Fruit fly (Drosophila melanogaster) whole organism, prepupa: ENCODE data around the gene CG3434.

Source experiments
- Blimp-1 ChIP-seq: fragments of 200-800 bp; sonication (Bioruptor generic); optimal IDR thresholded peaks from 3 replicates; lab custom pipeline; 2017; ENCODE audit warnings: missing biosample characterization, missing genetic modification characterization, mild to moderate bottlenecking, moderate library complexity, missing genetic modification reagents
- CG10631 ChIP-seq: fragments of 200-800 bp; sonication (Bioruptor generic); optimal IDR thresholded peaks from 2 replicates; lab custom pipeline; 2016; ENCODE audit warnings: missing biosample characterization, missing genetic modification characterization
- CG10669 ChIP-seq: fragments of 200-800 bp; sonication (Bioruptor generic); optimal IDR thresholded peaks from 3 replicates; lab custom pipeline; 2018; ENCODE audit warnings: missing biosample characterization, mild to moderate bottlenecking, missing genetic modification characterization, moderate library complexity
- CG11294 ChIP-seq: fragments of 200-800 bp; sonication (Bioruptor generic); IDR thresholded peaks from 2 replicates; pipeline ENCODE4 v1.3.6; 2022; ENCODE audit warnings: missing biosample characterization, missing genetic modification characterization
- CG11762 ChIP-seq: fragments of 200-800 bp; sonication (Bioruptor generic); optimal IDR thresholded peaks from 3 replicates; lab custom pipeline; 2016; ENCODE audit warnings: missing biosample characterization, missing genetic modification characterization; ENCODE audit not compliant: insufficient read depth
- CG15336 ChIP-seq: fragments of 200-800 bp; sonication (Bioruptor generic); IDR thresholded peaks from 2 replicates; pipeline ENCODE4 v1.3.6; 2022; ENCODE audit warnings: missing biosample characterization, missing genetic modification characterization
- CG1621 ChIP-seq: fragments of 200-800 bp; sonication (Bioruptor generic); optimal IDR thresholded peaks from 3 replicates; lab custom pipeline; 2018; ENCODE audit warnings: missing biosample characterization, mild to moderate bottlenecking, missing genetic modification characterization
- CG3032 ChIP-seq: fragments of 200-800 bp; optimal IDR thresholded peaks from 2 replicates; lab custom pipeline; 2019; ENCODE audit warnings: missing biosample characterization, mild to moderate bottlenecking, missing genetic modification characterization, moderate library complexity
- CG32006 ChIP-seq: fragments of 200-800 bp; sonication (Bioruptor generic); optimal IDR thresholded peaks from 3 replicates; lab custom pipeline; 2017; ENCODE audit warnings: missing biosample characterization, mild to moderate bottlenecking, missing genetic modification characterization
- CG34406 ChIP-seq: fragments of 200-800 bp; sonication (Bioruptor generic); optimal IDR thresholded peaks from 3 replicates; lab custom pipeline; 2016; ENCODE audit warnings: missing biosample characterization, missing genetic modification characterization
- CG3919 ChIP-seq: fragments of 200-800 bp; sonication (Bioruptor generic); optimal IDR thresholded peaks from 3 replicates; lab custom pipeline; 2016; ENCODE audit warnings: missing biosample characterization, missing genetic modification characterization
- CG4318 ChIP-seq: fragments of 200-800 bp; sonication (Bioruptor generic); optimal IDR thresholded peaks from 3 replicates; lab custom pipeline; 2017; ENCODE audit warnings: missing biosample characterization, mild to moderate bottlenecking, missing genetic modification characterization
- CG6163 ChIP-seq: fragments of 200-800 bp; sonication (Bioruptor generic); IDR thresholded peaks from 3 replicates; pipeline ENCODE4 v1.3.6; 2022; ENCODE audit warnings: missing biosample characterization, missing genetic modification characterization
- CG6276 ChIP-seq: fragments of 200-800 bp; sonication (Bioruptor generic); optimal IDR thresholded peaks from 2 replicates; lab custom pipeline; 2017; ENCODE audit warnings: missing biosample characterization, mild to moderate bottlenecking, missing genetic modification characterization
- CG6808 ChIP-seq: fragments of 200-800 bp; sonication (Bioruptor generic); optimal IDR thresholded peaks from 3 replicates; lab custom pipeline; 2017; ENCODE audit warnings: missing biosample characterization, missing genetic modification characterization, mild to moderate bottlenecking, moderate library complexity, missing genetic modification reagents
- CG6854 ChIP-seq: fragments of 200-800 bp; sonication (Bioruptor generic); optimal IDR thresholded peaks from 2 replicates; lab custom pipeline; 2017; ENCODE audit warnings: missing biosample characterization, mild to moderate bottlenecking, missing genetic modification characterization
- CG7368 ChIP-seq: fragments of 200-800 bp; sonication (Bioruptor generic); optimal IDR thresholded peaks from 3 replicates; lab custom pipeline; 2016; ENCODE audit warnings: missing biosample characterization, missing genetic modification characterization
- CG8119 ChIP-seq: fragments of 200-800 bp; sonication (Bioruptor generic); IDR thresholded peaks from 3 replicates; pipeline ENCODE4 v1.3.6; 2022; ENCODE audit warnings: missing biosample characterization, missing genetic modification characterization
- CG8632 ChIP-seq: fragments of 200-800 bp; sonication (Bioruptor generic); optimal IDR thresholded peaks from 3 replicates; lab custom pipeline; 2016; ENCODE audit warnings: missing biosample characterization, missing genetic modification characterization
- CG9139 ChIP-seq: fragments of 200-800 bp; sonication (Bioruptor generic); optimal IDR thresholded peaks from 3 replicates; lab custom pipeline; 2017; ENCODE audit warnings: missing biosample characterization, mild to moderate bottlenecking, missing genetic modification characterization
- Eip75B ChIP-seq: fragments of 200-800 bp; sonication (Bioruptor generic); optimal IDR thresholded peaks from 3 replicates; lab custom pipeline; 2016; ENCODE audit warnings: missing biosample characterization, missing genetic modification characterization
- Eip78C ChIP-seq: fragments of 200-800 bp; sonication (Bioruptor generic); peaks from one replicate; lab custom pipeline; 2016; ENCODE audit warnings: missing biosample characterization, missing genetic modification characterization
- Eip93F ChIP-seq: fragments of 200-800 bp; sonication (Bioruptor generic); optimal IDR thresholded peaks from 2 replicates; lab custom pipeline; 2016; ENCODE audit warnings: missing biosample characterization, mild to moderate bottlenecking, missing genetic modification characterization
- Ets21C ChIP-seq: fragments of 200-800 bp; sonication (Bioruptor generic); optimal IDR thresholded peaks from 3 replicates; lab custom pipeline; 2016; ENCODE audit warnings: missing biosample characterization, missing genetic modification characterization
- Ets96B ChIP-seq: fragments of 200-800 bp; optimal IDR thresholded peaks from 2 replicates; lab custom pipeline; 2019; ENCODE audit warnings: missing biosample characterization, mild to moderate bottlenecking, missing genetic modification characterization, moderate library complexity
- Gug ChIP-seq: fragments of 200-800 bp; sonication (Bioruptor generic); IDR thresholded peaks from 2 replicates; pipeline ENCODE4 v1.3.6; 2022; ENCODE audit warnings: missing biosample characterization, missing genetic modification characterization
- Hr38 ChIP-seq: sonication (Bioruptor generic); optimal IDR thresholded peaks from 2 replicates; lab custom pipeline; 2016; ENCODE audit warnings: missing biosample characterization, missing genetic modification characterization
- Hr39 ChIP-seq: fragments of 200-800 bp; sonication (Bioruptor generic); optimal IDR thresholded peaks from 2 replicates; lab custom pipeline; 2016; ENCODE audit warnings: missing biosample characterization, missing genetic modification characterization
- Hr4 ChIP-seq: fragments of 200-800 bp; sonication (Bioruptor generic); optimal IDR thresholded peaks from 3 replicates; lab custom pipeline; 2016; ENCODE audit warnings: missing biosample characterization, missing genetic modification characterization
- Lpt ChIP-seq: fragments of 200-800 bp; sonication (Bioruptor generic); optimal IDR thresholded peaks from 3 replicates; lab custom pipeline; 2016; ENCODE audit warnings: missing biosample characterization, missing genetic modification characterization
- Met ChIP-seq: fragments of 200-800 bp; sonication (Bioruptor generic); optimal IDR thresholded peaks from 3 replicates; lab custom pipeline; 2016; ENCODE audit warnings: missing biosample characterization, missing genetic modification characterization
- Smox ChIP-seq: fragments of 200-800 bp; sonication (Bioruptor generic); optimal IDR thresholded peaks from 3 replicates; lab custom pipeline; 2016; ENCODE audit warnings: missing biosample characterization, missing genetic modification characterization
- Sox102F ChIP-seq: fragments of 200-800 bp; sonication (Bioruptor generic); optimal IDR thresholded peaks from 2 replicates; lab custom pipeline; 2016; ENCODE audit warnings: missing biosample characterization, mild to moderate bottlenecking, missing genetic modification characterization
- Sox14 ChIP-seq: fragments of 200-800 bp; sonication (Bioruptor generic); optimal IDR thresholded peaks from 3 replicates; lab custom pipeline; 2016; ENCODE audit warnings: missing biosample characterization, missing genetic modification characterization
- Sox15 ChIP-seq: fragments of 200-800 bp; sonication (Bioruptor generic); optimal IDR thresholded peaks from 3 replicates; lab custom pipeline; 2016; ENCODE audit warnings: missing biosample characterization, missing genetic modification characterization
- achi ChIP-seq: fragments of 200-800 bp; sonication (Bioruptor generic); optimal IDR thresholded peaks from 3 replicates; lab custom pipeline; 2016; ENCODE audit warnings: missing biosample characterization, missing genetic modification characterization
- cyc ChIP-seq: fragments of 200-800 bp; sonication (Bioruptor generic); optimal IDR thresholded peaks from 3 replicates; lab custom pipeline; 2016; ENCODE audit warnings: missing biosample characterization, missing genetic modification characterization
- dac ChIP-seq: fragments of 200-800 bp; sonication (Bioruptor generic); optimal IDR thresholded peaks from 2 replicates; lab custom pipeline; 2017; ENCODE audit warnings: missing biosample characterization, mild to moderate bottlenecking, missing genetic modification characterization
- dsx ChIP-seq: fragments of 200-800 bp; optimal IDR thresholded peaks from 3 replicates; lab custom pipeline; 2019; ENCODE audit warnings: missing biosample characterization, mild to moderate bottlenecking, missing genetic modification characterization, moderate library complexity; ENCODE audit not compliant: poor library complexity, severe bottlenecking
- eg ChIP-seq: fragments of 200-800 bp; sonication (Bioruptor generic); IDR thresholded peaks from 3 replicates; pipeline ENCODE4 v1.3.6; 2022; ENCODE audit warnings: missing biosample characterization, missing genetic modification characterization
- esn ChIP-seq: fragments of 200-800 bp; sonication (Bioruptor generic); optimal IDR thresholded peaks from 2 replicates; lab custom pipeline; 2016; ENCODE audit warnings: missing biosample characterization, mild to moderate bottlenecking, missing genetic modification characterization, moderate library complexity
- fd59A ChIP-seq: fragments of 200-800 bp; sonication (Bioruptor generic); optimal IDR thresholded peaks from 2 replicates; lab custom pipeline; 2017; ENCODE audit warnings: missing biosample characterization, mild to moderate bottlenecking, missing genetic modification characterization, missing genetic modification reagents
- fkh ChIP-seq: fragments of 200-800 bp; sonication (Bioruptor generic); optimal IDR thresholded peaks from 3 replicates; lab custom pipeline; 2017; ENCODE audit warnings: missing biosample characterization, mild to moderate bottlenecking, missing genetic modification characterization, moderate library complexity
- net ChIP-seq: fragments of 200-800 bp; sonication (Bioruptor generic); optimal IDR thresholded peaks from 3 replicates; lab custom pipeline; 2016; ENCODE audit warnings: missing biosample characterization, missing genetic modification characterization
- salr ChIP-seq, 2 experiments: fragments of 200-800 bp; sonication (Bioruptor generic); optimal IDR thresholded peaks; 3 replicates each; lab custom pipeline; 2016 to 2018; ENCODE audit warnings: missing biosample characterization in 2 of 2, missing genetic modification characterization in 2 of 2, mild to moderate bottlenecking in 1 of 2
- spab ChIP-seq: fragments of 200-800 bp; sonication (Bioruptor generic); optimal IDR thresholded peaks from 2 replicates; lab custom pipeline; 2017; ENCODE audit warnings: missing biosample characterization, mild to moderate bottlenecking, missing genetic modification characterization, missing genetic modification reagents
- ss ChIP-seq, 2 experiments: fragments of 200-800 bp; sonication (Bioruptor generic); optimal IDR thresholded peaks; 2 replicates in 1 of 2; 3 replicates in 1 of 2; lab custom pipeline; 2017 to 2018; ENCODE audit warnings: mild to moderate bottlenecking in 2 of 2, missing biosample characterization in 2 of 2, missing genetic modification characterization in 2 of 2, moderate library complexity in 1 of 2
- svp ChIP-seq: fragments of 200-800 bp; sonication (Bioruptor generic); peaks from one replicate; lab custom pipeline; 2016; ENCODE audit warnings: missing biosample characterization, missing genetic modification characterization
- topi ChIP-seq: fragments of 200-800 bp; sonication (Bioruptor generic); optimal IDR thresholded peaks from 3 replicates; lab custom pipeline; 2016; ENCODE audit warnings: missing biosample characterization, missing genetic modification characterization
- vri ChIP-seq: fragments of 200-800 bp; sonication (Bioruptor generic); optimal IDR thresholded peaks from 3 replicates; lab custom pipeline; 2016; ENCODE audit warnings: missing biosample characterization, mild to moderate bottlenecking, missing genetic modification characterization

CG3434 gene

DNA sequence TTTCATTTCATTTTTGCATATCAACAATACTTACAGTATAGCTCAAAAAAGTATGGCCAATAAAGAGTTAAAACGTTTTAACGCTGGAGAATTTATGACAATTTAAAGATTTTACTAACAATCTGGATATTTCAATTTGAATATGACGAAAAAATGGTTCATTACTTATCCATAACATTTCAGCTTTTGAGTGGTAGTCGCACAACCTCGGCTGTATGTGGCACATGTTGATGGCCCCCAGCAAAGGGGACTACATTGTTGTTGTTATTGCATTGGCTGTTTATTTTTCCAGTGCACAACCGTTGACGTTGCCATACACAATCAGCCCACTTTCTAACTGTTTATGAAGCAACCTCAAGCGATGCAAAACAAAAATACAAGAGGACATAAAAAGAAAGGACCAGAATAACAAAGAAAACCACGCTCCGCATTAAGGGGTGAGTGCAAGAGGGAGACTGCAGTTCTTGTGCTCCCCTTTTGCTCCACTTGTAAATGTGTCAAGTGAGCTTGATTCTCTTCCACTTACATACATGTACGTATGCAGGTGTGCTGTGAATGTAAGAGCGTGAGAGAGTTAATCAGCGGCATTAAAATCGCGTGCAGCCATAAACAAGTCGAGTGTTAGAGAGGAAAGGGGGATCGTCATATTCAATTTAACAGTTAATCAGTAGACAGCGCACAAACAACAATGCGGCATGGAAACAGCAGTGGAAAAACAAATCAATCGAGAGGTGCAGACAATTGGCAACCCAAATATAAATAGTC is 40.4 kb downstream of the CG3434 start:
- TF ChIP-seq achi (GFP tag; lab: Kevin White, UChicago) (peak; percentile 96), Sox15 (peak; percentile 92), fd59A (GFP tag; lab: Kevin White, UChicago) (peak; percentile 95), CG1621 (tag; lab: Kevin White, UChicago) (peak; percentile 95), dac (peak; percentile 89), Lpt (peak; percentile 84), CG34406 (GFP tag; lab: Kevin White, UChicago) (peak; percentile 97), Sox102F (GFP tag; lab: Kevin White, UChicago) (peak; percentile 98), CG6808 (GFP tag; lab: Kevin White, UChicago) (peak; percentile 93), Eip75B (GFP tag; lab: Kevin White, UChicago) (peak; percentile 99), cyc (GFP tag; lab: Kevin White, UChicago) (peak; percentile 97), CG11294 (GFP tag; lab: Robert Waterston, UW) (peak; percentile 88), Gug (GFP tag; lab: Robert Waterston, UW) (peak; percentile 93), CG6163 (peak; percentile 97), svp (GFP tag; lab: Kevin White, UChicago) (peak; percentile 99), Smox (GFP tag; lab: Kevin White, UChicago) (peak; percentile 98), CG6276 (GFP tag; lab: Kevin White, UChicago) (peak; percentile 94), CG10631 (GFP tag; lab: Kevin White, UChicago) (peak; percentile 94), esn (GFP tag; lab: Kevin White, UChicago) (peak; percentile 99), CG3032 (tag; lab: Kevin White, UChicago) (peak; percentile 94), CG7368 (GFP tag; lab: Kevin White, UChicago) (peak; percentile 96), CG15336 (GFP tag; lab: Robert Waterston, UW) (peak; percentile 98), Blimp-1 (GFP tag; lab: Kevin White, UChicago) (peak; percentile 91), Ets21C (GFP tag; lab: Kevin White, UChicago) (peak; percentile 95), CG8632 (GFP tag; lab: Kevin White, UChicago) (peak; percentile 97), topi (peak; percentile 98), Eip93F (GFP tag; lab: Kevin White, UChicago) (peak; percentile 88), CG3919 (GFP tag; lab: Kevin White, UChicago) (peak; percentile 96), CG4318 (GFP tag; lab: Kevin White, UChicago) (peak; percentile 88), Hr39 (GFP tag; lab: Kevin White, UChicago) (peak; percentile 96), fkh (no peak), spab (GFP tag; lab: Kevin White, UChicago) (peak; percentile 93), CG8119 (GFP tag; lab: Robert Waterston, UW) (peak; percentile 98), CG10669 (GFP tag; lab: Kevin White, UChicago) (peak; percentile 97), net (peak; percentile 97), CG9139 (GFP tag; lab: Kevin White, UChicago) (peak; percentile 94), CG32006 (GFP tag; lab: Kevin White, UChicago) (peak; percentile 95), Met (GFP tag; lab: Kevin White, UChicago) (peak; percentile 98), eg (GFP tag; lab: Robert Waterston, UW) (peak; percentile 98), dsx (GFP tag; lab: Kevin White, UChicago) (peak; percentile 100), Ets96B (tag; lab: Kevin White, UChicago) (peak; percentile 97), CG11762 (GFP tag; lab: Kevin White, UChicago) (peak; percentile 95), vri (GFP tag; lab: Kevin White, UChicago) (peak; percentile 89), Eip78C (GFP tag; lab: Kevin White, UChicago) (peak; percentile 99), Hr38 (GFP tag; lab: Kevin White, UChicago) (no peak), CG6854 (GFP tag; lab: Kevin White, UChicago) (peak; percentile 96), ss (GFP tag; optimal IDR thresholded peaks at IDR 0.05; lab: Kevin White, UChicago) (peak; percentile 93 to 96), Sox14 (GFP tag; lab: Kevin White, UChicago) (peak; percentile 98), salr (GFP tag; optimal IDR thresholded peaks at IDR 0.05; lab: Kevin White, UChicago) (peak; percentile 91), Hr4 (GFP tag; lab: Kevin White, UChicago) (peak; percentile 95)
